Fruit fly (Drosophila melanogaster) whole organism, adult: Measurements from ENCODE around the gene CG10171.

Experiments
- Clk ChIP-seq: fragments of 200-800 bp; sonication (Bioruptor generic); optimal IDR thresholded peaks from 2 replicates; lab custom pipeline; 2017; ENCODE audit warnings: missing biosample characterization, missing genetic modification characterization
- ovo ChIP-seq: fragments of 200-800 bp; sonication (Bioruptor generic); optimal IDR thresholded peaks from 2 replicates; lab custom pipeline; 2016; ENCODE audit warnings: missing biosample characterization, missing genetic modification characterization
- tj ChIP-seq: fragments of 200-800 bp; sonication (Bioruptor generic); optimal IDR thresholded peaks from 3 replicates; lab custom pipeline; 2017; ENCODE audit warnings: missing biosample characterization, mild to moderate bottlenecking, missing genetic modification characterization, moderate library complexity

DNA sequence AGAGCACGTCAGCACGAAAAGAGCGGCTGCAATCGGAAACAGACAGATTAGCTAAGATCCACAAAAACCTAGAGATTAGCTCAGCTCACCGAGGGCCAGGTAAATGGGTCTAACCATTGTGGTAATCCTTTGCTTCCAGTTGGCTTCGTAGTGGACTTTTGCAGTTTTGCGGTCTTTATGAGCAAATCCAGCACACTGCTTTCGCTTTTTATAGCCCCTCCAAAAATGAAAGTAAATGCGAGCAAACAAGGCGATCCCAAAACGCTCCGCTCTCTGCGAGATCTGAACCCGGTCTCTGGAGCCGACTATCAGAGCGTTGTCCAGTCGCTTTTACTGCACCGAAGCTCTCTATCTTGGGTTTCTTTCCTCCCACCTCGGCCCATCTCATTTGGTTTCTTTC, 6.5 kb downstream of the CG10171 start, which contains the start of gene CG14107:
- TF ChIP-seq ovo (GFP tag; lab: Kevin White, UChicago), result no peak
- TF ChIP-seq tj (GFP tag; lab: Kevin White, UChicago), result no peak
- no peak for TF ChIP-seq Clk (GFP tag; lab: Kevin White, UChicago)
